Fruit fly (Drosophila melanogaster): ENCODE results near the gene eRF3.

- no peak for TF ChIP-seq psq (optimal IDR thresholded peaks at IDR 0.05)
- no peak for TF ChIP-seq h (optimal IDR thresholded peaks at IDR 0.05)
- TF ChIP-seq ttk (optimal IDR thresholded peaks at IDR 0.05): no peak
Measured at dm6 chr2L:12464065-12464464, 29.8 kb downstream of the eRF3 start.

All from Kc167 (cell line).